Worm (Caenorhabditis elegans) whole organism, young adult: ENCODE results near the gene irld-20.

Experiments used
- F10E7.11 ChIP-seq: sonication (generic microtip); optimal IDR thresholded peaks from 2 replicates; lab custom pipeline; 2017; ENCODE audit warnings: mild to moderate bottlenecking, missing genetic modification characterization, moderate library complexity, missing compliant biosample characterization
- F23B12.7 ChIP-seq: sonication (generic microtip); optimal IDR thresholded peaks from 2 replicates; lab custom pipeline; 2017; ENCODE audit warnings: missing genetic modification characterization, mild to moderate bottlenecking, missing compliant biosample characterization, antibody characterized with exemption, moderate library complexity; ENCODE audit not compliant: insufficient read depth
- aptf-3 ChIP-seq: fragments of 200-800 bp; sonication (Bioruptor generic); IDR thresholded peaks from 2 replicates; pipeline ENCODE4 v1.3.6; 2022; ENCODE audit warnings: missing genetic modification characterization, missing compliant biosample characterization
- athp-1 ChIP-seq: sonication (generic microtip); optimal IDR thresholded peaks from 2 replicates; lab custom pipeline; 2017; ENCODE audit warnings: mild to moderate bottlenecking, missing genetic modification characterization, missing compliant biosample characterization
- nhr-90 ChIP-seq: sonication (generic microtip); optimal IDR thresholded peaks from 2 replicates; lab custom pipeline; 2016; ENCODE audit warnings: missing genotype, mild to moderate bottlenecking, missing genetic modification characterization, missing compliant biosample characterization
- snpc-1.3 ChIP-seq: sonication (generic microtip); optimal IDR thresholded peaks from 2 replicates; lab custom pipeline; 2017; ENCODE audit warnings: missing genetic modification characterization, mild to moderate bottlenecking, missing compliant biosample characterization, antibody characterized with exemption, moderate library complexity, missing genotype, missing genetic modification reagents; ENCODE audit not compliant: insufficient read depth
- ztf-18 ChIP-seq: sonication (generic microtip); optimal IDR thresholded peaks from 2 replicates; lab custom pipeline; 2016; ENCODE audit warnings: missing genotype, mild to moderate bottlenecking, missing genetic modification characterization, missing compliant biosample characterization
- ztf-22 ChIP-seq: fragments of 200-800 bp; sonication (Bioruptor generic); optimal IDR thresholded peaks from 2 replicates; lab custom pipeline; 2018; ENCODE audit warnings: mild to moderate bottlenecking, missing genetic modification characterization, moderate library complexity, missing compliant biosample characterization

ce11 chrIII:12789420-12789819 is 38.5 kb downstream of the irld-20 start, which contains the start of gene BE10.1:
- no peak for TF ChIP-seq ztf-22 (GFP tag; lab: Kevin White, UChicago)
- TF ChIP-seq athp-1 = no peak
- TF ChIP-seq ztf-18 (tag; lab: Kevin White, UChicago) = no peak
- no peak for TF ChIP-seq F10E7.11 (tag; lab: Kevin White, UChicago)
- no peak for TF ChIP-seq snpc-1.3
- no peak for TF ChIP-seq nhr-90 (tag; lab: Kevin White, UChicago)
- no peak for TF ChIP-seq aptf-3 (GFP tag; lab: Robert Waterston, UW)
- no peak for TF ChIP-seq F23B12.7 (tag; lab: Kevin White, UChicago)
